Fruit fly (Drosophila melanogaster) S2 (cell line): ENCODE measurements around the gene CG15025.

Source experiments
- CG8478 ChIP-seq: fragments of >200 bp; optimal IDR thresholded peaks from 2 replicates; lab custom pipeline; 2018
- CTCF ChIP-seq, 2 experiments: fragments of >200 bp; optimal IDR thresholded peaks; 2 replicates each; lab custom pipeline; 2018

- no peak for TF ChIP-seq CG8478 (lab: Kevin White, UChicago)
- TF ChIP-seq CTCF (optimal IDR thresholded peaks at IDR 0.05; lab: Kevin White, UChicago) = peak; percentile 82 to 93
These were observed at the start of gene CG15025 for dm6 chr3R:19490996-19491395.
